Fruit fly (Drosophila melanogaster) Kc167 (cell line): Measurements from ENCODE around the gene D2hgdh.

ENCODE experiments used
- Myc ChIP-seq: fragments of >200 bp; optimal IDR thresholded peaks from 2 replicates; lab custom pipeline; 2017; ENCODE audit warnings: missing external identifiers
- h ChIP-seq: fragments of >200 bp; optimal IDR thresholded peaks from 3 replicates; lab custom pipeline; 2018; ENCODE audit warnings: missing external identifiers
- insv ChIP-seq: fragments of >200 bp; optimal IDR thresholded peaks from 3 replicates; lab custom pipeline; 2018; ENCODE audit warnings: missing external identifiers
- psq ChIP-seq: fragments of >200 bp; optimal IDR thresholded peaks from 2 replicates; lab custom pipeline; 2017; ENCODE audit warnings: missing external identifiers
- ttk ChIP-seq: sonication (Bioruptor generic); optimal IDR thresholded peaks from 2 replicates; lab custom pipeline; 2017; ENCODE audit warnings: missing external identifiers

dm6 chrX:2098267-2098666 lies 43.0 kb upstream of the D2hgdh start:
- TF ChIP-seq h (lab: Kevin White, UChicago), result no peak
- no peak for TF ChIP-seq Myc
- no peak for TF ChIP-seq insv (lab: Kevin White, UChicago)
- TF ChIP-seq psq (lab: Kevin White, UChicago), result no peak
- no peak for TF ChIP-seq ttk
